Worm (Caenorhabditis elegans) whole organism, early embryonic: ENCODE results near the gene nfki-1.
A peak's percentile ranks its signal among the peaks of the same experiment; 100 is the strongest.

ENCODE experiments used
- B0310.2 ChIP-seq: sonication (generic microtip); optimal IDR thresholded peaks from 2 replicates; lab custom pipeline; 2016; ENCODE audit warnings: mild to moderate bottlenecking, missing genetic modification characterization, missing compliant biosample characterization
- F13C5.2 ChIP-seq: sonication (generic microtip); optimal IDR thresholded peaks from 2 replicates; lab custom pipeline; 2017; ENCODE audit warnings: mild to moderate bottlenecking, missing genetic modification characterization, inconsistent platforms, missing compliant biosample characterization
- aly-1 ChIP-seq: sonication (generic microtip); optimal IDR thresholded peaks from 2 replicates; lab custom pipeline; 2016; ENCODE audit warnings: missing genetic modification characterization, missing compliant biosample characterization
- ama-1 ChIP-seq: fragments of 150-350 bp; optimal IDR thresholded peaks from 2 replicates; lab custom pipeline; 2014
- ceh-13 ChIP-seq: fragments of 200-800 bp; sonication (Bioruptor generic); optimal IDR thresholded peaks from 2 replicates; lab custom pipeline; 2018; ENCODE audit warnings: mild to moderate bottlenecking, missing genetic modification characterization, missing compliant biosample characterization
- ceh-36 ChIP-seq: sonication (generic microtip); optimal IDR thresholded peaks from 2 replicates; lab custom pipeline; 2016; ENCODE audit warnings: missing genetic modification characterization, inconsistent platforms, missing compliant biosample characterization
- ets-7 ChIP-seq: sonication (generic microtip); optimal IDR thresholded peaks from 2 replicates; lab custom pipeline; 2016; ENCODE audit warnings: missing genotype, missing genetic modification characterization, missing compliant biosample characterization
- flt-1 ChIP-seq: fragments of 200-800 bp; sonication (Bioruptor generic); IDR thresholded peaks from 2 replicates; pipeline ENCODE4 v1.3.6; 2022; ENCODE audit warnings: missing genetic modification characterization, missing compliant biosample characterization
- hmbx-1 ChIP-seq: sonication (generic microtip); optimal IDR thresholded peaks from 2 replicates; lab custom pipeline; 2016; ENCODE audit warnings: mild to moderate bottlenecking, missing genetic modification characterization, missing compliant biosample characterization
- hmg-4 ChIP-seq: fragments of 200-800 bp; sonication (Bioruptor generic); optimal IDR thresholded peaks from 2 replicates; lab custom pipeline; 2018; ENCODE audit warnings: mild to moderate bottlenecking, missing genetic modification characterization, missing compliant biosample characterization
- hnd-1 ChIP-seq: sonication (generic microtip); optimal IDR thresholded peaks from 2 replicates; lab custom pipeline; 2016; ENCODE audit warnings: missing genetic modification characterization, missing compliant biosample characterization
- pes-1 ChIP-seq: fragments of 200-800 bp; sonication (Bioruptor generic); IDR thresholded peaks from 2 replicates; pipeline ENCODE4 v1.3.6; 2022; ENCODE audit warnings: missing genetic modification reagents, missing genetic modification characterization, missing compliant biosample characterization
- scrt-1 ChIP-seq: fragments of 200-800 bp; sonication (Bioruptor generic); IDR thresholded peaks from 2 replicates; pipeline ENCODE4 v1.3.6; 2022; ENCODE audit warnings: missing genetic modification characterization, missing compliant biosample characterization
- sea-1 ChIP-seq: fragments of 200-800 bp; sonication (Bioruptor generic); conservative IDR thresholded peaks from 2 replicates; pipeline ENCODE4 v1.3.6; 2022; ENCODE audit warnings: missing genetic modification characterization, missing compliant biosample characterization
- tbx-11 ChIP-seq: fragments of 200-800 bp; sonication (Bioruptor generic); IDR thresholded peaks from 2 replicates; pipeline ENCODE4 v1.3.6; 2022; ENCODE audit warnings: missing genetic modification characterization, missing compliant biosample characterization
- tbx-37 ChIP-seq: fragments of 200-800 bp; sonication (Bioruptor generic); conservative IDR thresholded peaks from 2 replicates; pipeline ENCODE4 v1.3.6; 2022; ENCODE audit warnings: missing genetic modification reagents, missing genetic modification characterization, missing compliant biosample characterization
- tra-4 ChIP-seq: sonication (generic microtip); optimal IDR thresholded peaks from 2 replicates; lab custom pipeline; 2017; ENCODE audit warnings: missing genetic modification characterization, missing compliant biosample characterization

The nfki-1 gene

DNA sequence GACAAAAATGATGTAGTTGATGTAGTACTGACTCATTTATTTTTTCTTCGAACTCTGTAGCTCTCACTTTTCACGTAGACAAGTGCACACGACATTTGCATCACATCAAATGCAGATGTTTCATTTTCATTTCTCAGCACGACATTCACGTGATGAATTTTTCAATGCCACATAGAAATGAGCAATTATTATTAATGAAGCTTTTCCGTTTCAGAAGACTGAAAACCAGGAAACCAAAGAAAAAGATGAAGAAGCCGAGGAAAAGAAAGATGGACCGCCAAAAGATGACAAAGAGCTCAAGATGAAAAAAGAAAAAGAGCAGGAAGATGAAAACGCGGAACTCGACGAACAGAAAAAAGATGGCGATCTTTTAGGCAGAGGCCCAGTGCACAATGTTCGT, 565 bp downstream of the nfki-1 start:
- TF ChIP-seq flt-1 (GFP tag; lab: Robert Waterston, UW): no peak
- TF ChIP-seq hmbx-1: no peak
- no peak for TF ChIP-seq aly-1
- no peak for TF ChIP-seq ets-7
- TF ChIP-seq tbx-11 (GFP tag; lab: Robert Waterston, UW): no peak
- TF ChIP-seq hmg-4 (GFP tag; lab: Kevin White, UChicago): no peak
- no peak for TF ChIP-seq F13C5.2
- TF ChIP-seq ama-1 (lab: Kevin White, UChicago): no peak
- TF ChIP-seq B0310.2 (tag; lab: Kevin White, UChicago): no peak
- TF ChIP-seq pes-1 (GFP tag; lab: Robert Waterston, UW): no peak
- TF ChIP-seq ceh-13: no peak
- TF ChIP-seq sea-1 (GFP tag; lab: Robert Waterston, UW): no peak
- TF ChIP-seq ceh-36 (tag; lab: Kevin White, UChicago): no peak
- TF ChIP-seq hnd-1 (tag; lab: Kevin White, UChicago): no peak
- no peak for TF ChIP-seq tra-4 (tag; lab: Kevin White, UChicago)

DNA sequence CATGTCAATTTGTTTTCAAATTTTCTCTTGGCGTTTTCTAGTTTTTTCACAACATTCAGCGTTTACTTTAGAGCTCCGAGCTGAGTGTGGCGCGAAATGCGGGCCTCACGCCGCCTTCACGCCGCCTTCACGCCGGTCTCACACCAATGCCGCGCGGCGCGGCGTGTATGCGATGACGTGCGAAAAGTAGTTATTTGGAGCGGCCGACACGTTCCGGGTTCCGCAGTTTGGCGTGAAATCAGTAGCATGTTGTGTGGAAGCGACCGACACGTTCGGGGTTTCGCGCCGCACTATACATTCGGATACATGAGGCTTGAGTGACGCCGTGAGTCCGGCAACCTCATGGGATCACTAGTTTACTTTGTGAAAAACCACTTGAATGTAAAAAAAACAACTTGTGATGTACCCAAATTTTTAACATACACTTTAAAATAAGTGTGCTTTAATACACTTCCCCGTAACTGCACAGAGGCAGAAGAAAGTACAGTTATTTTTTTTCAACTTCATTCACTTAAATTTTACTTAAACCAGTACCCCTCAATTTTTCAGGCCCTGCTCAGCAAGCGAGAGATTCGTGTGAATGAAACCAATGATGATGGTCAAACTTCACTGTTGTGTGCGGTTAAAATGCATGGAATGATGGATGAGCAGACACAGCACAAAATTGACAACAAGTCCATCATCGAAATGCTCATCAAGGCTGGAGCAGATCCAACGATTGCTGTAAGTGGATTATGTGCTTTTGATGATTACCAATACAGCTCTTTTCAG, 7.3 kb downstream of the nfki-1 start:
- no peak for TF ChIP-seq sea-1 (GFP tag; lab: Robert Waterston, UW)
- no peak for TF ChIP-seq hmbx-1
- TF ChIP-seq ama-1 (lab: Kevin White, UChicago): no peak
- TF ChIP-seq aly-1: no peak
- TF ChIP-seq hmg-4 (GFP tag; lab: Kevin White, UChicago): no peak
- TF ChIP-seq scrt-1 (GFP tag; lab: Robert Waterston, UW): no peak
- TF ChIP-seq ets-7: no peak
- TF ChIP-seq ceh-13: no peak
- TF ChIP-seq F13C5.2: no peak
- no peak for TF ChIP-seq B0310.2 (tag; lab: Kevin White, UChicago)
- no peak for TF ChIP-seq pes-1 (GFP tag; lab: Robert Waterston, UW)
- no peak for TF ChIP-seq flt-1 (GFP tag; lab: Robert Waterston, UW)

DNA sequence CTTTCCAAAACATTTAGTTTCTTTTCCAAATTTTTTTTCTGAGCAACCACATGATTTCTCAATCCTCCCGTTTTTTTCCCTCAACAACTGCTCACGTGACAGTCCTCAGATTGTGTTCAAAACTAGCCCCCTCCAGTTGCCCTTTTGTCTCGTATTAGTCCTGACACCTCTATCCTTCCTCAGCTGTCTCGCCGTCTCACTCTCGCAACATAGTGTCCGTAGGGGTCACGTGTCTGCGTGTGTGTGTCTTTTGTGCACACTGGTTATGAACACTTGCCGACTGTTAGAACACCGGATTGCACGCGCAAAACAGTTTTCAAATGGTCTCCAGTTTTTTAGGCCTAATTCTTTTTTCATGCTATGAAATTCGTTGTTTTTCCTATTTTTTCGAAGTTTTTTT, 10.2 kb downstream of the nfki-1 start:
- TF ChIP-seq tbx-37 (GFP tag; lab: Robert Waterston, UW): no peak
- TF ChIP-seq tra-4 (tag; lab: Kevin White, UChicago): no peak
- no peak for TF ChIP-seq tbx-11 (GFP tag; lab: Robert Waterston, UW)
- TF ChIP-seq ama-1 (lab: Kevin White, UChicago): no peak
- TF ChIP-seq hmg-4 (GFP tag; lab: Kevin White, UChicago): peak; percentile 67
- TF ChIP-seq sea-1 (GFP tag; lab: Robert Waterston, UW): no peak
- TF ChIP-seq hnd-1 (tag; lab: Kevin White, UChicago): no peak
- peak; percentile 13 for TF ChIP-seq F13C5.2
- TF ChIP-seq ceh-36 (tag; lab: Kevin White, UChicago): no peak
- no peak for TF ChIP-seq pes-1 (GFP tag; lab: Robert Waterston, UW)
- no peak for TF ChIP-seq ets-7
- no peak for TF ChIP-seq B0310.2 (tag; lab: Kevin White, UChicago)

DNA sequence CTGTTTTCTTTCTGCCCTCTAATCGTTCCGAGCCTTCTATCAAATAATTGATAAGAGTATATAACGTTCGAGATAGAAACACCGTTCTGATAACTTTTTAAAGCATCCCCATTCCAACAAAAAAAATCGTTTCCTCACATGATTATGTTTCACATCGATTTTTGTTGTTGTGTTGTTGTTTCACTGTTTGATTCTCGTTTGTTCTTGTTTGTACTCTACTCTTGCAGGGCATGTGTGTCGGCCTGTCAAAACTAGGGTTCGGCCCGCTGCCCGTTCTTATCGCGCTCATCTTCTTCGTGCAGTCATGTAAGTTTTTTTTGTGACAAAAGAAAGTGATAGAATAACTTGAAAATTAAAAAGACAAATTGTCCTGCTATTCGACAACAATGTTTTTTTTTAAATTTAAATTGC, 10.7 kb downstream of the nfki-1 start, which contains the start of gene C33A11.2:
Gene C33A11.2 (plus strand): TSS at position 226 of the 411 bp plus-strand sequence.
- TF ChIP-seq ceh-36 (tag; lab: Kevin White, UChicago) (no peak), scrt-1 (GFP tag; lab: Robert Waterston, UW) (no peak), B0310.2 (tag; lab: Kevin White, UChicago) (no peak), flt-1 (GFP tag; lab: Robert Waterston, UW) (no peak), tra-4 (tag; lab: Kevin White, UChicago) (no peak), ceh-13 (no peak), F13C5.2 (no peak), sea-1 (GFP tag; lab: Robert Waterston, UW) (no peak)

DNA sequence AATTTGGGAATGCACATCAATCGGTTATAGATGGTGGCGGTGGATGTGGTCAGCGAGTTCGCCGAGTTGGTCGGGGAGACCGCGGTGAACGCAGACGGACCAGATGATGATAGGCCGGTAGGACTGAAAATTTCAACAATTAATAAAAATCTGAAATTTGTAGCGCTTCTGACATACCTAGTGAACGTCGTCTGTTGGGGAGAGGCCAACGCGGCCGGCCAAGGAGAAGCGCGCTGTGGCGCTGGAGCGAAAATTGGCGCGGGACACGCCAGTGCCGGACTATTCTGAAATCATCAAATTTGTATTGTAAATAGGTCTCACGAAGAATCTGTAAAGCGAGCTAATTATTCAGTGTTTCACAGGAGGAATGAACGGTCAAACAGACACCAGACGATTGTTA, 17.7 kb downstream of the nfki-1 start:
- TF ChIP-seq hnd-1 (tag; lab: Kevin White, UChicago) (no peak), tra-4 (tag; lab: Kevin White, UChicago) (no peak), F13C5.2 (no peak), tbx-11 (GFP tag; lab: Robert Waterston, UW) (no peak), B0310.2 (tag; lab: Kevin White, UChicago) (no peak), ets-7 (no peak), scrt-1 (GFP tag; lab: Robert Waterston, UW) (no peak), hmbx-1 (no peak)

DNA sequence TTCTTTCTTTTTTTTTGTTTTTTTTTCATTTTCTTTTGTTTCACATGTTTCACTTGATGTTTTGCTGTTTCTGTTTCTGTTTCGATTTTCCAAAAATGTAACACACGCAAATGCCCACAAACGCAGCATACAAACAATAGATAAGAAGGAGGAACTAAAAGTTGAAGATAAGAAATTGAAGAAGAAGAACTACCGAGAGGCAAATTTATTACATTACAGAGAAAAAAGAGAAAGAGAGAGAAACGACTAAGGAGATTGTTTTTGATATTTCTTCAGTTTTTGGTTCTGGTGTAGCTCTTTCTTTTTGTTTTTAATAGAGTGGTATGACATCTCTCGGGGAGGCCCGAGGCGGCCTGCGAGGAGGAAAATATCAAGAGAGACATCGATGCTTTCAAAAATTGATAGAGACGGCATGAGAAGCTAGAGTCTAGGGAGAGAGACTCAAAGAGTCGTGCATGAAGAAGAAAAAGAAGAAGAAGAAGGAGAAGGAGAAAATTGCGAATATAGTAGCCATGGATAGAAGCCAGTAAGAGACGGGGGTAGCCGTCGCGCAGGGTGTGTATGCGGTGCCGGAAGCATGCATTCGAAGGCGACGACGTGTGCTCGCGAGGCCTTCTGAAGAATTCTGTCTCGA, 18.5 kb downstream of the nfki-1 start:
- no peak for TF ChIP-seq tbx-37 (GFP tag; lab: Robert Waterston, UW)
- peak; percentile 17 for TF ChIP-seq hmg-4 (GFP tag; lab: Kevin White, UChicago)

DNA sequence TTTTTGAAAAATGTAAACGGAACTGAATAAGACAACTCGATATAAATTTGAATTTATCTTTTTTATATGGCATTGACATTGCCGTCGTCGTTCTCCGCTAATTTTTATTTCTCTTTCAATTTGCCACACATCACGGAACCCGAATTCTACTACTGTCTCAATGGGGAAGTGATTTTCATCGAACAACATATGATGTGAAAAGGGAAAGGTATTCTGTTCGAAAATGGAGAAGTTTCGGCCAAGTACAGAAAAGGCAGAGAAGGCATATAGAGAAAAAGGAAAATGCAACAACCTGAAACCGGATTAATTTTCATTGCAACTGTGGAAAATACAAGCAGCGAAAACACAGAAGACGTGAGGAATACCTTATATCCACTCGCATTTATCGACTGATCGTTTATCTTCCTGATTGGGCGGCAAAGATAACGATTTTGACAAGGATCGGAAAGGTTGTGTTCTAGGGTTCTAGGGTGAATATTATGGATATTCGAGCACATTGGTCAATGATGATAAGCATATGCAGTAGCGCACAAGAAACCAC, 19.7 kb downstream of the nfki-1 start:
- TF ChIP-seq hmbx-1 (no peak), flt-1 (GFP tag; lab: Robert Waterston, UW) (no peak), ceh-36 (tag; lab: Kevin White, UChicago) (no peak), ets-7 (no peak), ama-1 (lab: Kevin White, UChicago) (no peak), tra-4 (tag; lab: Kevin White, UChicago) (no peak), tbx-11 (GFP tag; lab: Robert Waterston, UW) (no peak), hnd-1 (tag; lab: Kevin White, UChicago) (no peak), ceh-13 (no peak), tbx-37 (GFP tag; lab: Robert Waterston, UW) (no peak), B0310.2 (tag; lab: Kevin White, UChicago) (no peak)
